Worm (Caenorhabditis elegans): Measurements from ENCODE around the gene adbp-1.

Gene adbp-1

DNA sequence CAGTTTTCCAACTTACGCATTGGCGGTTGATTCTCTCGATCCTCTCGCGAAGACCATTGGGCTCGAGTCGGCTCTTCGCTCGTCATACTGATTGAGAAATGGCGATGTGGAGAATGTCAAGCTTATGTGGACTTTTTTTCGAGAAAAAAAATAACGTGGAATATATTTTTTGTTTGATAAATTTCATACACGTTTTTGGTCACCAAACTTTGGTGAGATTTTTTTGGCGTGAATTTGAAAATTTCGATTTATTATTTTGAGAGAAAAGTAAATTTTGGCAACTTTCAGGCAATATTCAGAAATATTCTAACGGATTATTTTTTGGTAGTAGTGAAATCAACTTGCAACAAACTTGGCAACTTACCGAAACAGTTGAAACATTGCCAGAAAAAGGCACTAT, 35.1 kb downstream of the adbp-1 start, which contains the start of gene W02B12.12:
Gene W02B12.12 (minus strand): TSS at position 101 of the 400 bp plus-strand sequence.
- no peak for TF ChIP-seq bed-3 (GFP tag; optimal IDR thresholded peaks at IDR 0.05)

DNA sequence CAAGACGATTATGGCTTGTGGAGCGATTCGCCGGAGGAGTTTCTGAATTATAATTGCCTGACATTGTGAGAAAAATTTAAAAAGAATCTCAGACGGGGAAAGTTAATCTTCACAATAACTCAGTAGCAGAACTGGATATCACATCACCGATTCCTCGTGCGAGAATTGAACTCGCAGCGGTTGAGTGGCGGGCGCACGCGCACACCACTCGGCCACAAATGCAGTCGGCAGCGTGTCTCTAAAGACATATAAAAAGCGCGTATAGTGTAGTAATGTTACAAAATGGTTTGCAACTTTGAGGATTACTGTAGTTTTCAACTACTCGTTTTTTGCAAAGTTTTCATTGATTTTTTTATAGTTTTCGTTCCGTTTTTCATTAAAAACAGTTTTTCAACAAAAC, 40.6 kb downstream of the adbp-1 start:
- TF ChIP-seq cnd-1 (tag; optimal IDR thresholded peaks at IDR 0.05), result peak; percentile 98
- peak; percentile 80 for TF ChIP-seq mep-1 (tag; optimal IDR thresholded peaks at IDR 0.05)
- TF ChIP-seq elt-3 (tag; optimal IDR thresholded peaks at IDR 0.05), result no peak
- TF ChIP-seq unc-62 (GFP tag; optimal IDR thresholded peaks at IDR 0.05), result peak; percentile 74
- peak; percentile 97 for TF ChIP-seq M03D4.4 (tag; optimal IDR thresholded peaks at IDR 0.05)
- peak; percentile 58 for TF ChIP-seq ztf-11 (tag; optimal IDR thresholded peaks at IDR 0.05)
- no peak for TF ChIP-seq nhr-2 (tag; optimal IDR thresholded peaks at IDR 0.05)
- TF ChIP-seq mab-5 (tag; optimal IDR thresholded peaks at IDR 0.05), result no peak
- peak; percentile 84 for TF ChIP-seq lsy-2 (tag; optimal IDR thresholded peaks at IDR 0.05)
- no peak for TF ChIP-seq zip-8 (tag; optimal IDR thresholded peaks at IDR 0.05)
- no peak for TF ChIP-seq nhr-237 (tag; optimal IDR thresholded peaks at IDR 0.05)
- no peak for TF ChIP-seq ceh-39 (tag; optimal IDR thresholded peaks at IDR 0.05)
- TF ChIP-seq lin-13 (tag; optimal IDR thresholded peaks at IDR 0.05), result peak; percentile 81
- TF ChIP-seq pha-4 (tag; optimal IDR thresholded peaks at IDR 0.05), result peak; percentile 66
- TF ChIP-seq snpc-4 (tag; optimal IDR thresholded peaks at IDR 0.05), result no peak
- no peak for TF ChIP-seq unc-39 (tag; optimal IDR thresholded peaks at IDR 0.05)
- TF ChIP-seq elt-1 (tag; optimal IDR thresholded peaks at IDR 0.05; ENCODE audit: borderline replicate concordance, insufficient read depth), result no peak
- TF ChIP-seq drap-1 (GFP tag; optimal IDR thresholded peaks at IDR 0.05), result peak; percentile 98
- TF ChIP-seq ham-2 (GFP tag; optimal IDR thresholded peaks at IDR 0.05), result peak; percentile 95
- peak; percentile 96 for TF ChIP-seq flh-1 (GFP tag; optimal IDR thresholded peaks at IDR 0.05)
- no peak for TF ChIP-seq blmp-1 (tag; optimal IDR thresholded peaks at IDR 0.05)
- peak; percentile 96 for TF ChIP-seq lin-32 (GFP tag; optimal IDR thresholded peaks at IDR 0.05)
- TF ChIP-seq sptf-1 (tag; optimal IDR thresholded peaks at IDR 0.05), result peak; percentile 100
- TF ChIP-seq tbx-8 (GFP tag; optimal IDR thresholded peaks at IDR 0.05), result peak; percentile 93
- TF ChIP-seq mls-2 (tag; optimal IDR thresholded peaks at IDR 0.05), result peak; percentile 99
- no peak for TF ChIP-seq nhr-12 (tag; optimal IDR thresholded peaks at IDR 0.05)
- TF ChIP-seq bed-3 (GFP tag; optimal IDR thresholded peaks at IDR 0.05), result peak; percentile 92
- TF ChIP-seq hlh-1 (tag; optimal IDR thresholded peaks at IDR 0.05), result no peak
- peak; percentile 94 for TF ChIP-seq unc-120 (tag; optimal IDR thresholded peaks at IDR 0.05; ENCODE audit: poor library complexity, severe bottlenecking)
- peak; percentile 94 for TF ChIP-seq sem-2 (GFP tag; optimal IDR thresholded peaks at IDR 0.05)
- TF ChIP-seq ceh-83 (GFP tag; optimal IDR thresholded peaks at IDR 0.05), result peak; percentile 99
- no peak for TF ChIP-seq ces-1 (GFP tag; optimal IDR thresholded peaks at IDR 0.05)
- peak; percentile 48 for TF ChIP-seq nhr-28 (tag; optimal IDR thresholded peaks at IDR 0.05)
- peak; percentile 93 for TF ChIP-seq ceh-43 (GFP tag; optimal IDR thresholded peaks at IDR 0.05)
- TF ChIP-seq nhr-76 (tag; optimal IDR thresholded peaks at IDR 0.05), result no peak

DNA sequence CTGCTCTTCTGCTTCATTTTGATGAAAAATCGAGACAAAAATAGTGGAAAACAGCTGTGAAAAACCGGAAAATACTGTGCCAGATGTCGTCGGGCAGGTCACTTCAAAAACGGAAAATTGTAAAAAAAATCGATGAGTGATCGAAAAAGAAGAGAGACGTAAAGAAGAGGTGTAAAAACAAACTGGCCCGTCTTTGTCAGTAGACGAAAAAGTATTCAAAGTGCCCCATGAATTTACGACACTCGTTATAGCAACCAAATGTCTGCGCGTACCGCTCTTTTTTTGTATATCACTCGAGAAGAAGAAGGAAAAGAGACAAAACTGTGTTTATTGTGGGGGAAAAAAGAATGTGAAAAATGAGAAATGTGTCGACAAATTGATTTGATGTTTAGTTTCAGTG, 41.2 kb downstream of the adbp-1 start, which contains the start of gene twk-5:
Gene twk-5 (minus strand): TSS at position 101 of the 400 bp plus-strand sequence.
- TF ChIP-seq nhr-76 (tag; optimal IDR thresholded peaks at IDR 0.05), result no peak
- TF ChIP-seq lin-32 (GFP tag; optimal IDR thresholded peaks at IDR 0.05), result no peak
- TF ChIP-seq flh-1 (GFP tag; optimal IDR thresholded peaks at IDR 0.05), result no peak
- TF ChIP-seq blmp-1 (tag; optimal IDR thresholded peaks at IDR 0.05), result no peak
- no peak for TF ChIP-seq ceh-39 (tag; optimal IDR thresholded peaks at IDR 0.05)
- no peak for TF ChIP-seq nhr-237 (tag; optimal IDR thresholded peaks at IDR 0.05)
- no peak for TF ChIP-seq nhr-28 (tag; optimal IDR thresholded peaks at IDR 0.05)
- no peak for TF ChIP-seq unc-39 (tag; optimal IDR thresholded peaks at IDR 0.05)
- no peak for TF ChIP-seq sptf-1 (tag; optimal IDR thresholded peaks at IDR 0.05)
- TF ChIP-seq zip-8 (tag; optimal IDR thresholded peaks at IDR 0.05), result no peak
- TF ChIP-seq drap-1 (GFP tag; optimal IDR thresholded peaks at IDR 0.05), result no peak
- TF ChIP-seq hlh-1 (tag; optimal IDR thresholded peaks at IDR 0.05), result no peak
- no peak for TF ChIP-seq elt-3 (tag; optimal IDR thresholded peaks at IDR 0.05)
- no peak for TF ChIP-seq lin-13 (tag; optimal IDR thresholded peaks at IDR 0.05)
- TF ChIP-seq snpc-4 (tag; optimal IDR thresholded peaks at IDR 0.05), result no peak
- TF ChIP-seq pha-4 (tag; optimal IDR thresholded peaks at IDR 0.05), result no peak
